Worm (Caenorhabditis elegans) whole organism, late embryonic: ENCODE measurements around the gene cyp-33C11.

Experiments used
- dve-1 ChIP-seq: sonication (generic microtip); optimal IDR thresholded peaks from 2 replicates; lab custom pipeline; 2017; ENCODE audit warnings: antibody characterized with exemption, mild to moderate bottlenecking, missing genetic modification characterization, missing compliant biosample characterization
- pha-4 ChIP-seq: fragments of 150-350 bp; optimal IDR thresholded peaks from 2 replicates; lab custom pipeline; 2018; ENCODE audit warnings: missing biosample characterization, missing genetic modification reagents, missing genetic modification characterization

DNA sequence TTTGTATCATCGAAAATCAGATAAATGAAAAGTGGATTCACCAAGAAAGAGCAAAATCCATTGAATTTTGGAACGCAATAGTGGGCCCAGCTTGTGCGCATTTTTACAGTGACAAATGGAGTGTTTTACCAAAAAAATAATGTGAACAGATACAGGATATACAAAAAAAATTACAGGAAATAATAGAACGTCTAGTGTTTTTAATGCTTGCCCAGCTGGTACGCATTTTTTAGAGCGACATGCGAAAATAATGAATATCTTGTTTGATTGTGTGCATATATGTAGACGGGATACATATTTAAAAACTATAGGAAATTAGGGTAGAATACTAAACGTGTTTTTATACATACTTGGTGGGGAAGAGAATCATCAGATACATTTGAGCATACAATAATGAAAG is 23.4 kb upstream of the cyp-33C11 start, which contains the start of gene srj-25:
- TF ChIP-seq pha-4 (no peak), dve-1 (tag; lab: Kevin White, UChicago) (no peak)
